Fruit fly (Drosophila melanogaster) whole organism: ENCODE data around the gene Slu7.

Experiments
- CG8478 ChIP-seq: fragments of >200 bp; optimal IDR thresholded peaks from 2 replicates; lab custom pipeline; 2018; ENCODE audit warnings: inconsistent platforms
- Dll ChIP-seq: fragments of >200 bp; optimal IDR thresholded peaks from 2 replicates; lab custom pipeline; 2017
- EcR ChIP-seq, 2 experiments: fragments of >200 bp; optimal IDR thresholded peaks; 2 replicates each; lab custom pipeline; 2017; ENCODE audit warnings: missing biosample characterization in 2 of 2, missing genetic modification characterization in 2 of 2, missing genetic modification reagents in 2 of 2
- pan ChIP-seq: fragments of >200 bp; optimal IDR thresholded peaks from 2 replicates; lab custom pipeline; 2017
- psq ChIP-seq: fragments of >200 bp; optimal IDR thresholded peaks from 2 replicates; lab custom pipeline; 2017
- usp ChIP-seq: fragments of >200 bp; optimal IDR thresholded peaks from 2 replicates; lab custom pipeline; 2017; ENCODE audit warnings: missing biosample characterization, missing genetic modification characterization, mixed read lengths

Gene Slu7

DNA sequence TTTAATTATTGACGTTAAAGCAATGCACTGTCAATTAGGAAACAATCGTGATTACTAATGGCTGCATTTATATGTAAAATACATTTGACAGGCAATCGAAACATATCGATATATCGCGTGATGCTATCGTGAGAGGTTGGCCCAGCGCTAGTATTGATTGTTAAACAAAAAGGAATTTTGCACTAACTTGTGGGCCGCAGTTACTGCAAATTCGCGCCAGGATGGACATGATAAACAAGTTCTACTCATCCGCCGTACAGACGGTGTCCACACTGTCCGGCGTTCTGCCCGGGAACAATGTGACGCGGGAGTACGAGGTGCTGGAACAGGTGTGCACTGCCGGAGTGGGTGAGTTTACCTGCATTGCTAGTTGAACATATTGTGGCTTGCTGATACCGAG is 11.7 kb downstream of the Slu7 start, which contains the start of the genes eIF4E6 and CG1951:
Gene eIF4E6, minus strand, starts transcription at position 53 of the 400 bp plus-strand sequence.
Gene CG1951, plus strand, starts transcription at position 115 of the 400 bp plus-strand sequence.
- TF ChIP-seq EcR (GFP tag; optimal IDR thresholded peaks at IDR 0.05; lab: Kevin White, UChicago) (no peak), CG8478 (no peak), Dll (lab: Kevin White, UChicago) (no peak), pan (lab: Kevin White, UChicago) (no peak), usp (no peak), psq (no peak)

dm6 chr3R:29024671-29025070 is 14.2 kb downstream of the Slu7 start, which contains the start of gene CG14518:
Gene CG14518, plus strand, starts transcription at chr3R:29024971.
- TF ChIP-seq usp (no peak), EcR (GFP tag; optimal IDR thresholded peaks at IDR 0.05; lab: Kevin White, UChicago) (no peak), Dll (lab: Kevin White, UChicago) (no peak), CG8478 (no peak), psq (no peak), pan (lab: Kevin White, UChicago) (no peak)

- TF ChIP-seq usp (no peak), pan (lab: Kevin White, UChicago) (no peak), EcR (GFP tag; optimal IDR thresholded peaks at IDR 0.05; lab: Kevin White, UChicago) (no peak)
Measured at dm6 chr3R:29020366-29020765, 18.5 kb downstream of the Slu7 start, which contains the start of gene wat. Gene wat, minus strand, starts transcription at chr3R:29020406.

DNA sequence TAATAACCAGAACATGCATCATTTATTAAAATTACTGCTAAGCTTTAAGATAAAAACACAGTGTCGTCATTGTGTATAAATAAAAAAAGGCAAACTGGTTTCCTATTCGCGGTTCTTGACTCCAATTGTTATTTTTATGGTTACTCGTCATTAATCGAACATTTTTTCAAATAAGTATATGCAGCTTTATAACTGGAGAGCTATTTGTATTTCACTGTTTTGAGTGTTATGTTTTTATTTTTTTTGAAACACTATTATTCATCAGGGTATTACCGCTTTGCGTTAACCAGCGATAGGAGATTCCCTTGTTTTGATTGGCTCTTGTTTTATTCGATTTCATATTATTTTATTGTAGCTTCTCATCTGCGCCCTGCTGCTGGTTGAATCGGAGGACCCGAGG is 27.7 kb downstream of the Slu7 start:
- TF ChIP-seq EcR (GFP tag; optimal IDR thresholded peaks at IDR 0.05; lab: Kevin White, UChicago) (no peak), CG8478 (no peak), Dll (lab: Kevin White, UChicago) (no peak), usp (no peak), psq (no peak), pan (lab: Kevin White, UChicago) (no peak)

- TF ChIP-seq psq = no peak
- TF ChIP-seq pan (lab: Kevin White, UChicago) = no peak
- TF ChIP-seq Dll (lab: Kevin White, UChicago) = no peak
- no peak for TF ChIP-seq EcR (GFP tag; optimal IDR thresholded peaks at IDR 0.05; lab: Kevin White, UChicago)
- TF ChIP-seq CG8478 = no peak
- TF ChIP-seq usp = no peak
Measured at dm6 chr3R:29005622-29006018, 33.3 kb downstream of the Slu7 start.

DNA sequence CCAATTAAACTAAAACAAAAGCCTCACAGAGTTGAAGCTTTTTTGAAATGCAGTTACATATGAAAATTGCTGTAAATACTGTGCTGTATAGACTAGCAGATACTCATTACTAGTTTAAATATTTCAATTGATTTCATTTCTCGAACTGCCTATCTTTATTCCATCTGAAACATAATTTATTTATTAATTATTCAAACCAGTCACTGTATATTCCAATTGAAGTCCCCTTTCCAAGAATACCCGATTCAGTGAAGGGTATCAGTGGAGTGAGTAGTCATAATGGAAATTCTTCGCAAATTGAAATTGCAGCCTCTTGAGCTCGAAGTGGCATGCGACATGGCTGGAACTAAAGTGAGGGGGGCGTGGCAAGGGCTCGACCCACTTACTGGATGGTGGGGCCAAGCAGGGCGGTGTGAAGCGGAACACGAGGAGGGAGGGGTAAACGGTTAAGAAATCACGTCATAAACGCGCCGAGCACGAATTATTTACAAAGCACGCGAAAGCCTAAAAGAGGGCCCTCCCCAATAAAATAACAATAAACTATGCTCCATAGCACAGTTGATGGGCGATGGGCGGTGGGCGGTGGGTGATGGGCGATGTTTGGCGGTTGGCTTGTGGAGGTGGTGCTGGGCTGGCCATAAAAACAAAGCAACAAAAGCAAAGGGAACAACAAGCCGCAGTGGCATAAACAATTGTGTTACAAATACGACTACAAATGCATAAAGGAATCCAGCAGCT is 33.8 kb downstream of the Slu7 start:
- no peak for TF ChIP-seq psq
- TF ChIP-seq pan (lab: Kevin White, UChicago) = no peak
- no peak for TF ChIP-seq EcR (GFP tag; optimal IDR thresholded peaks at IDR 0.05; lab: Kevin White, UChicago)
- TF ChIP-seq usp = no peak
- no peak for TF ChIP-seq Dll (lab: Kevin White, UChicago)
- TF ChIP-seq CG8478 = no peak

dm6 chr3R:29000001-29000400 is 38.9 kb downstream of the Slu7 start:
- TF ChIP-seq EcR (GFP tag; optimal IDR thresholded peaks at IDR 0.05; lab: Kevin White, UChicago) = no peak
- no peak for TF ChIP-seq CG8478
- no peak for TF ChIP-seq Dll (lab: Kevin White, UChicago)
- no peak for TF ChIP-seq pan (lab: Kevin White, UChicago)
- no peak for TF ChIP-seq psq
- no peak for TF ChIP-seq usp

dm6 chr3R:28998999-28999398 is 39.9 kb downstream of the Slu7 start:
- TF ChIP-seq EcR (GFP tag; optimal IDR thresholded peaks at IDR 0.05; lab: Kevin White, UChicago) (no peak), pan (lab: Kevin White, UChicago) (no peak), psq (no peak), CG8478 (no peak), Dll (lab: Kevin White, UChicago) (no peak), usp (no peak)

- TF ChIP-seq CG8478 (no peak), psq (no peak), EcR (GFP tag; optimal IDR thresholded peaks at IDR 0.05; lab: Kevin White, UChicago) (no peak), usp (no peak), Dll (lab: Kevin White, UChicago) (no peak), pan (lab: Kevin White, UChicago) (no peak)
Measured at dm6 chr3R:28990695-28991094, 48.2 kb downstream of the Slu7 start.

DNA sequence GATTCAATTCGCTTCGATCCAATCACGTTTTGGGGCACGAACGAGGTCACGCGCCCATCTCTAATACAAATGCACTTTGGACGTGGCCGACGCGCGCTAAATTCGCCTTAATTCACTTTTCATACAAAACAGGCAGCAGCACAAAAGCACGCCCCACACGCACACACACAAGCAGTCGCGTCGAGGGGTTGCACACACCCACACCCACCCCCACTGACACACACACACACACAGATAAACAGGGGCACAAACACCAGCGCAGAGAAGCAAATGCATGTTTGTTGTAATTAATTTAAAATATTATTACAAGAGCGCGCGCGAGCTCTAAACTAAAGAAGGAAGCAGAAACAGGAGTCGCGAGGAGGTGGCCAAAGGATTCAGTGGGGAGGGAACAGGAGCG is 49.5 kb downstream of the Slu7 start:
- no peak for TF ChIP-seq usp
- no peak for TF ChIP-seq CG8478
- TF ChIP-seq EcR (GFP tag; optimal IDR thresholded peaks at IDR 0.05; lab: Kevin White, UChicago) = no peak

- no peak for TF ChIP-seq EcR (GFP tag; optimal IDR thresholded peaks at IDR 0.05; lab: Kevin White, UChicago)
Measured at dm6 chr3R:28987596-28988378, 51.1 kb downstream of the Slu7 start.
